Worm (Caenorhabditis elegans) whole organism, L1 larva: ENCODE data around the gene C04C3.4.

ENCODE experiments used
- aha-1 ChIP-seq: fragments of 150-350 bp; optimal IDR thresholded peaks from 2 replicates; lab custom pipeline; 2014; ENCODE audit warnings: missing biosample characterization, missing genetic modification characterization
- lin-14 ChIP-seq: fragments of 200-800 bp; sonication (Bioruptor generic); optimal IDR thresholded peaks from 2 replicates; lab custom pipeline; 2018; ENCODE audit warnings: mild to moderate bottlenecking, missing genetic modification characterization, moderate library complexity, missing compliant biosample characterization
- nhr-47 ChIP-seq: sonication (generic microtip); optimal IDR thresholded peaks from 2 replicates; lab custom pipeline; 2016; ENCODE audit warnings: mild to moderate bottlenecking, missing genetic modification characterization, moderate library complexity, missing compliant biosample characterization
- nhr-77 ChIP-seq: fragments of 150-350 bp; optimal IDR thresholded peaks from 2 replicates; lab custom pipeline; 2014; ENCODE audit warnings: missing biosample characterization, missing genetic modification characterization
- pqm-1 ChIP-seq: sonication (generic microtip); optimal IDR thresholded peaks from 3 replicates; lab custom pipeline; 2017; ENCODE audit warnings: missing biosample characterization, missing genetic modification characterization
- snpc-4 ChIP-seq: fragments of 150-350 bp; optimal IDR thresholded peaks from 2 replicates; lab custom pipeline; 2014; ENCODE audit warnings: missing biosample characterization, missing genetic modification characterization
- sptf-1 ChIP-seq: fragments of 150-350 bp; optimal IDR thresholded peaks from 2 replicates; lab custom pipeline; 2014; ENCODE audit warnings: missing biosample characterization, missing genetic modification characterization
- unc-98 ChIP-seq: fragments of 200-800 bp; sonication (Bioruptor generic); IDR thresholded peaks from 2 replicates; pipeline ENCODE4 v1.3.6; 2022; ENCODE audit warnings: missing genetic modification characterization, missing compliant biosample characterization

ce11 chrIV:3395581-3395980, 1.4 kb downstream of the C04C3.4 start, which contains the start of gene C04C3.14:
- TF ChIP-seq nhr-47 (tag; lab: Kevin White, UChicago) (no peak), unc-98 (GFP tag; lab: Robert Waterston, UW) (no peak), pqm-1 (tag; lab: Kevin White, UChicago) (no peak), lin-14 (no peak), aha-1 (tag; lab: Kevin White, UChicago) (no peak), nhr-77 (tag; lab: Kevin White, UChicago) (no peak), snpc-4 (tag; lab: Kevin White, UChicago) (no peak), sptf-1 (no peak)
